Fruit fly (Drosophila melanogaster): ENCODE results near the gene CG3842.

The CG3842 gene

DNA sequence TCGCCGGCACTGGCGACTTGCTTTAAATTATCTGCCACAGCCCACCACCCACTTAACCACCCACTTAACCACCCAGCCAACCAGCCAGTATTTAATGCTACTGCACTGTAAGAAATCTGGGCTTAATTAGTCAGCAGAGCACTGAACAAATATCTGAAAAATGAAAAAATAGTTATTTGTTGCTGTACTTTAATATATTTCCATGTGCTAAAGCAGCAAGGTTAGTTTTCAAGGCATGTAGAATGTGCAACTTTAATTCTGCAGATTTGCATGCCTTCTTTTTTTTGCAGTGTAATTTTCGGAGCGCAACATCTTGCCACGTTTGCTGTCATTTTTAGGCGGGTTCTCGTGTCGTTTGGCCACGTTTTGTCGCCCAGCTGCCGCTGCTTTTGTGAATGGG lies 38.1 kb downstream of the CG3842 start (continued):
- TF ChIP-seq Xrp1 (GFP tag; IDR thresholded peaks at IDR 0.05) (peak; percentile 26; the same call in 1 of the 2 replicates), CG7963 (GFP tag; IDR thresholded peaks at IDR 0.05; ENCODE audit: partially characterized antibody) (no peak), stc (GFP tag; IDR thresholded peaks at IDR 0.05) (no peak; the same call in 1 of the 2 replicates), CG18599 (GFP tag; optimal IDR thresholded peaks at IDR 0.05) (peak; percentile 84), CG4730 (GFP tag; IDR thresholded peaks at IDR 0.05) (0 out of 2 replicates have a peak, but pooled peaks have one; percentile 29), HHEX (GFP tag; optimal IDR thresholded peaks at IDR 0.05) (peak; percentile 40), CG3995 (GFP tag; optimal IDR thresholded peaks at IDR 0.05) (no peak), shn (GFP tag; optimal IDR thresholded peaks at IDR 0.05) (no peak), CG8944 (GFP tag; optimal IDR thresholded peaks at IDR 0.05) (peak; percentile 30), CG6689 (GFP tag; IDR thresholded peaks at IDR 0.05) (peak; percentile 56), CG10209 (GFP tag; optimal IDR thresholded peaks at IDR 0.05) (peak; percentile 39), Xbp1 (GFP tag; optimal IDR thresholded peaks at IDR 0.05) (peak; percentile 41), CG42726 (GFP tag; IDR thresholded peaks at IDR 0.05; ENCODE audit: partially characterized antibody) (no peak), fru (optimal IDR thresholded peaks at IDR 0.05) (no peak), CG5245 (GFP tag; optimal IDR thresholded peaks at IDR 0.05) (peak; percentile 10), Dll (GFP tag; IDR thresholded peaks at IDR 0.05; ENCODE audit: partially characterized antibody) (no peak), CG4820 (GFP tag; optimal IDR thresholded peaks at IDR 0.05) (peak; percentile 33), D19A (tag; optimal IDR thresholded peaks at IDR 0.05) (peak; percentile 26), CG2129 (GFP tag; IDR thresholded peaks at IDR 0.05; ENCODE audit: partially characterized antibody) (no peak), CG3847 (GFP tag; IDR thresholded peaks at IDR 0.05) (0 out of 2 replicates have a peak, but pooled peaks have one; percentile 20), bcd (GFP tag; optimal IDR thresholded peaks at IDR 0.05) (peak; percentile 35), Hr51 (GFP tag; optimal IDR thresholded peaks at IDR 0.05) (peak in 1 of 2 experiments; percentile 48), Oli (tag; optimal IDR thresholded peaks at IDR 0.05) (peak; percentile 43), CG17829 (tag; optimal IDR thresholded peaks at IDR 0.05) (peak; percentile 26), CG30403 (GFP tag; optimal IDR thresholded peaks at IDR 0.05) (peak; percentile 47), CG34376 (GFP tag; optimal IDR thresholded peaks at IDR 0.05) (peak; percentile 34), CG12391 (tag; optimal IDR thresholded peaks at IDR 0.05) (peak; percentile 47), CG12236 (GFP tag; optimal IDR thresholded peaks at IDR 0.05) (peak; percentile 14), ssp (GFP tag; IDR thresholded peaks at IDR 0.05) (no peak), Hmr (GFP tag; optimal IDR thresholded peaks at IDR 0.05) (peak; percentile 67), dmrt99B (tag; optimal IDR thresholded peaks at IDR 0.05) (peak; percentile 67), Ets65A (GFP tag) (peak; percentile 97), toy (GFP tag; IDR thresholded peaks at IDR 0.05) (no peak), Hsf (GFP tag; optimal IDR thresholded peaks at IDR 0.05) (peak; percentile 46), gro (GFP tag; optimal IDR thresholded peaks at IDR 0.05) (peak; percentile 38), pzg (GFP tag; optimal IDR thresholded peaks at IDR 0.05) (no peak), CG6854 (GFP tag; optimal IDR thresholded peaks at IDR 0.05) (peak; percentile 24), sens (GFP tag) (peak; percentile 82), ATbp (GFP tag; optimal IDR thresholded peaks at IDR 0.05) (peak; percentile 34), unpg (GFP tag; optimal IDR thresholded peaks at IDR 0.05) (peak; percentile 52), Hand (GFP tag; optimal IDR thresholded peaks at IDR 0.05) (peak; percentile 47), CG31441 (GFP tag; IDR thresholded peaks at IDR 0.05) (peak; percentile 51; the same call in 1 of the 2 replicates), phol (tag; optimal IDR thresholded peaks at IDR 0.05) (peak; percentile 40), CG31388 (GFP tag; optimal IDR thresholded peaks at IDR 0.05) (no peak), ap (GFP tag; IDR thresholded peaks at IDR 0.05) (0 out of 2 replicates have a peak, but pooled peaks have one; percentile 3), CG9932 (GFP tag; IDR thresholded peaks at IDR 0.05) (peak; percentile 40; the same call in 1 of the 2 replicates), Bdp1 (GFP tag; optimal IDR thresholded peaks at IDR 0.05) (no peak), Antp (GFP tag; optimal IDR thresholded peaks at IDR 0.05) (peak; percentile 30), BtbVII (GFP tag; optimal IDR thresholded peaks at IDR 0.05) (peak; percentile 26), CG1647 (GFP tag; optimal IDR thresholded peaks at IDR 0.05) (no peak), gsb (GFP tag; IDR thresholded peaks at IDR 0.05) (no peak)

Data from whole organism, embryonic.